Worm (Caenorhabditis elegans) whole organism, L2 larva: ENCODE data around the gene idpp-2.

Experiments used
- mab-5 ChIP-seq: fragments of 150-350 bp; optimal IDR thresholded peaks from 2 replicates; lab custom pipeline; 2014; ENCODE audit warnings: missing biosample characterization, missing genetic modification characterization
- ztf-4 ChIP-seq: fragments of 150-350 bp; optimal IDR thresholded peaks from 2 replicates; lab custom pipeline; 2014; ENCODE audit warnings: missing biosample characterization, missing genetic modification characterization

DNA sequence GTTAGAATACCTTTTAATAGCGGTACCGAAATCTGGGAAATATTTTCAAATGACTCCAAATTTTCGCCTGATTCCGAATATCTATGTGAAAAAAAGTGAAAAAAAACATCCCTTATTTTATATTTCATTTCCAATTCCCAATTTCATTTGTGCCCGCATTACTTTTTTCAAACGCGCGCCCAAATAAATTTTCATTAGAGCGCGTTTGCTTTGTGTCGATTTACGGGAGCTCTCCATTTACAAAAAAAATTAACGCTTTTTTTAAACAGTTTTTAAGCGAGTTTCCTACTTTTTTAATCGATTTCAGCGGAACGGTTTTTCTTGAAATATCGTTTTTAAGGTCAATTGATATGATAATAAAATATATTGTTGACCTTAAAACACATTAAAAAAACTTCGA, 22.7 kb downstream of the idpp-2 start:
- TF ChIP-seq mab-5: no peak
- TF ChIP-seq ztf-4 (tag; lab: Kevin White, UChicago): no peak
